Worm (Caenorhabditis elegans): ENCODE results near the gene R13D11.4.

DNA sequence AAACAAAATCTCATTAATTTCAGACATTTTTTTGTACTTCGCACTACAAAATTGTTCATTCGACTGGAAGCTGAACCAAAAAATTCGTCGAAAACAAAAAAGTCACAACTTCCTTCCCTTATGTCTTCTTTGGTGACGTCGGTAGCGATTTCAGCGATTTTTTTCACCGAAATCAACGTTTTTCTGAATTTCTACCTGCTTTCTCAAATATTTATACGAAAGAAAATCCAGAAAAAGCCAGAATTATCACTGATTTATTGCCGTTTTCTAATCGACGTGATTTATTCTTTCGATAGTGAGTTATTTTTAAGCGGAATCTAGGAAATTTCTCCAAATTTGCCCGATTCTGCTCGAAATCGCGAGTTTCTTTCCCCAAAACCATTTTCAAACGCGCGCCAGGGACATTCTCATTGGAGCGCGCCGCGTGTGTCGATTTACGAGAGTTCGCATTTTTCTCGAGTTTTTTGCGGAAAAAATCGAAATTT is 35.7 kb upstream of the R13D11.4 start, which contains the start of gene srbc-58:
- TF ChIP-seq ceh-8 (GFP tag; optimal IDR thresholded peaks at IDR 0.05) (no peak), ama-1 (optimal IDR thresholded peaks at IDR 0.05) (peak; percentile 79), lin-15B (tag; optimal IDR thresholded peaks at IDR 0.05) (no peak), mdl-1 (tag; optimal IDR thresholded peaks at IDR 0.05) (no peak), ets-5 (GFP tag; IDR thresholded peaks at IDR 0.05) (no peak)
